Worm (Caenorhabditis elegans) whole organism, midembryonic: Measurements from ENCODE around the gene lin-37.

Experiments used
- T22C8.4 ChIP-seq: fragments of 200-800 bp; sonication (Bioruptor generic); IDR thresholded peaks from 2 replicates; pipeline ENCODE4 v1.3.6; 2022; ENCODE audit warnings: missing genetic modification characterization, missing compliant biosample characterization
- cog-1 ChIP-seq: sonication (generic microtip); optimal IDR thresholded peaks from 2 replicates; lab custom pipeline; 2016; ENCODE audit warnings: missing genetic modification characterization, missing compliant biosample characterization
- flt-1 ChIP-seq: fragments of 200-800 bp; sonication (Bioruptor generic); IDR thresholded peaks from 2 replicates; pipeline ENCODE4 v1.3.6; 2022; ENCODE audit warnings: missing genetic modification characterization, missing compliant biosample characterization
- med-1 ChIP-seq: sonication (generic microtip); optimal IDR thresholded peaks from 2 replicates; lab custom pipeline; 2017; ENCODE audit warnings: missing genetic modification characterization, mild to moderate bottlenecking, missing compliant biosample characterization, antibody characterized with exemption, missing genetic modification reagents; ENCODE audit not compliant: insufficient read depth
- ref-1 ChIP-seq: fragments of 200-800 bp; sonication (Bioruptor generic); conservative IDR thresholded peaks from 2 replicates; pipeline ENCODE4 v1.3.6; 2022; ENCODE audit warnings: missing genetic modification reagents, missing genetic modification characterization, missing compliant biosample characterization
- tab-1 ChIP-seq: fragments of 200-800 bp; sonication (Bioruptor generic); IDR thresholded peaks from 2 replicates; pipeline ENCODE4 v1.3.6; 2022; ENCODE audit warnings: missing genetic modification characterization, missing compliant biosample characterization
- ztf-23 ChIP-seq: fragments of 200-800 bp; sonication (Bioruptor generic); IDR thresholded peaks from 2 replicates; pipeline ENCODE4 v1.3.6; 2022; ENCODE audit warnings: missing genetic modification reagents, missing genetic modification characterization, missing compliant biosample characterization
- ztf-29 ChIP-seq: fragments of 200-800 bp; sonication (Bioruptor generic); IDR thresholded peaks from 2 replicates; pipeline ENCODE4 v1.3.6; 2022; ENCODE audit warnings: missing genetic modification reagents, missing genetic modification characterization, missing compliant biosample characterization

ce11 chrIII:7120477-7120876 is 48.1 kb upstream of the lin-37 start:
- TF ChIP-seq cog-1 (tag; lab: Kevin White, UChicago), result no peak
- TF ChIP-seq ref-1 (GFP tag; lab: Robert Waterston, UW), result no peak
- no peak for TF ChIP-seq flt-1 (GFP tag; lab: Robert Waterston, UW)
- no peak for TF ChIP-seq tab-1
- TF ChIP-seq med-1 (GFP tag; lab: Kevin White, UChicago), result no peak
- no peak for TF ChIP-seq T22C8.4
- no peak for TF ChIP-seq ztf-29
- TF ChIP-seq ztf-23 (GFP tag; lab: Robert Waterston, UW), result no peak
